Worm (Caenorhabditis elegans) whole organism, late embryonic: Measurements from ENCODE around the gene chil-14.

Source experiments
- F13H6.1 ChIP-seq: sonication (generic microtip); optimal IDR thresholded peaks from 2 replicates; lab custom pipeline; 2016; ENCODE audit warnings: missing genetic modification characterization, missing compliant biosample characterization
- K09A11.1 ChIP-seq: sonication (generic microtip); optimal IDR thresholded peaks from 2 replicates; lab custom pipeline; 2017; ENCODE audit warnings: antibody characterized with exemption, mild to moderate bottlenecking, missing genetic modification characterization, missing compliant biosample characterization; ENCODE audit not compliant: insufficient read depth
- ama-1 ChIP-seq: fragments of 150-350 bp; optimal IDR thresholded peaks from 2 replicates; lab custom pipeline; 2014
- ceh-6 ChIP-seq: fragments of 200-800 bp; sonication (Bioruptor generic); optimal IDR thresholded peaks from 2 replicates; lab custom pipeline; 2018; ENCODE audit warnings: mild to moderate bottlenecking, missing genetic modification characterization, missing compliant biosample characterization
- elt-2 ChIP-seq: sonication (generic microtip); optimal IDR thresholded peaks from 2 replicates; lab custom pipeline; 2016; ENCODE audit warnings: missing genetic modification reagents, missing genetic modification characterization, missing compliant biosample characterization
- fkh-6 ChIP-seq: sonication (generic microtip); optimal IDR thresholded peaks from 2 replicates; lab custom pipeline; 2016; ENCODE audit warnings: missing genetic modification characterization, missing compliant biosample characterization
- nfya-1 ChIP-seq: sonication (generic microtip); optimal IDR thresholded peaks from 2 replicates; lab custom pipeline; 2017; ENCODE audit warnings: missing genetic modification characterization, mild to moderate bottlenecking, missing compliant biosample characterization, antibody characterized with exemption, moderate library complexity
- sox-4 ChIP-seq: sonication (generic microtip); optimal IDR thresholded peaks from 2 replicates; lab custom pipeline; 2017; ENCODE audit warnings: mild to moderate bottlenecking, missing genetic modification characterization, inconsistent platforms, missing compliant biosample characterization
- unc-42 ChIP-seq: sonication (generic microtip); optimal IDR thresholded peaks from 2 replicates; lab custom pipeline; 2016; ENCODE audit warnings: missing genotype, missing genetic modification characterization, missing compliant biosample characterization

ce11 chrV:1451334-1451733 is 3.5 kb upstream of the chil-14 start, which contains the start of gene srj-23:
- TF ChIP-seq ama-1 (lab: Kevin White, UChicago) (no peak), elt-2 (no peak), sox-4 (tag; lab: Kevin White, UChicago) (no peak), F13H6.1 (no peak), fkh-6 (tag; lab: Kevin White, UChicago) (no peak), nfya-1 (no peak), K09A11.1 (no peak), unc-42 (tag; lab: Kevin White, UChicago) (no peak), ceh-6 (GFP tag; lab: Kevin White, UChicago) (no peak)
